Worm (Caenorhabditis elegans): ENCODE data around the gene vamp-8.

DNA sequence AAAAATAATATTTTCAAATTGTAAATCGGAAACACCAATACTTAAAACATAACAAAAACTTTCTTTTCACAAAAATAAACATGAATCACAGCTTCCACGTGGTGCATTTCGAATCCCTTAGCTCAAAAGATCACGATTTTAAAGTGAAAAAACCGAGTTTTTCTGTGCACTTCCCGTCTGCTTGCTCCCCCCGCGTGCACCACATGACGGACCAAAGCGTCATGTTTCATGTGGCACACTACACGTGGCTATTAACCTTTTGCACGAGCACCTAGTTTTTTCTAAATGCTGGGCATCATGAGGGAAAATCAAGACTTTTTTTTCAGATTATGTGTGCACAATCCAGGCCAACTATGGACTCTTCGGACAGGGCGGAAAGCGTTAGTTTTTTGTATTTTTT is 15.8 kb upstream of the vamp-8 start:
- TF ChIP-seq med-1 (GFP tag; optimal IDR thresholded peaks at IDR 0.05; ENCODE audit: insufficient read depth) (no peak), ztf-29 (GFP tag; IDR thresholded peaks at IDR 0.05) (no peak), tab-1 (GFP tag; IDR thresholded peaks at IDR 0.05) (no peak), ref-1 (GFP tag; conservative IDR thresholded peaks at IDR 0.05) (no peak), flt-1 (GFP tag; IDR thresholded peaks at IDR 0.05) (no peak), ztf-23 (GFP tag; IDR thresholded peaks at IDR 0.05) (no peak), cog-1 (tag; optimal IDR thresholded peaks at IDR 0.05) (no peak)

All from whole organism, midembryonic.